Worm (Caenorhabditis elegans): Measurements from ENCODE around the gene M88.3.

Gene M88.3

DNA sequence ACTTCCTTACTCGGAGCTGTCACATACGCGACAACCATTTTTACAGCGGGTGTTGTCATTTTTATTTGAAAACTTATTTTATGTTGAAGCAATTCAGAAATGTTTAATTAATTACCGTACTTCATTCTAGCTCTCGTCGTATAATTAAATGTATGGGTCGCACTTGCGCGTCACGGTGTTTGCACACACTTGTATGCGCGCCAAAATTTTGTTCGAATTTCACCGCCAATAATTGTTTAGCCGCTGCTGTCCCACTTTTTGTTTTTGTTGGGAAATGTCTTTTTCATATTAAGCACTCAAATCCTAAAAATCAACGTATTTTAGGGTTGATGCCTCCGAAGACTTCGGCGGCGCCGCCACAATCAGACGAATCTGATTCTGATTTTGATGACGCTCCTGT, 42.3 kb upstream of the M88.3 start, which contains the start of the genes F35G12.7 and smc-4 (continued):
- TF ChIP-seq nhr-71 (tag; optimal IDR thresholded peaks at IDR 0.05) (peak; percentile 73), dpl-1 (GFP tag; optimal IDR thresholded peaks at IDR 0.05) (peak; percentile 86 to 91 (median 91)), fkh-4 (tag; optimal IDR thresholded peaks at IDR 0.05; ENCODE audit: borderline replicate concordance) (no peak), dsc-1 (tag; optimal IDR thresholded peaks at IDR 0.05) (peak; percentile 64), C16A3.4 (tag; optimal IDR thresholded peaks at IDR 0.05) (peak; percentile 70), pax-3 (tag; optimal IDR thresholded peaks at IDR 0.05) (no peak), lir-3 (tag; optimal IDR thresholded peaks at IDR 0.05; ENCODE audit: poor library complexity) (no peak), nhr-11 (tag; optimal IDR thresholded peaks at IDR 0.05) (no peak), vab-15 (tag; optimal IDR thresholded peaks at IDR 0.05) (peak; percentile 30), unc-30 (tag; optimal IDR thresholded peaks at IDR 0.05) (no peak), zag-1 (tag; optimal IDR thresholded peaks at IDR 0.05) (no peak), nhr-12 (tag; optimal IDR thresholded peaks at IDR 0.05) (no peak), fos-1 (tag; optimal IDR thresholded peaks at IDR 0.05) (no peak), nhr-84 (tag; optimal IDR thresholded peaks at IDR 0.05) (no peak), ceh-90 (tag; optimal IDR thresholded peaks at IDR 0.05) (no peak), nhr-237 (tag; optimal IDR thresholded peaks at IDR 0.05) (no peak), fkh-10 (GFP tag; optimal IDR thresholded peaks at IDR 0.05) (no peak), aly-2 (tag; optimal IDR thresholded peaks at IDR 0.05) (no peak), C04F5.9 (tag; optimal IDR thresholded peaks at IDR 0.05) (peak; percentile 48), unc-62 (GFP tag; optimal IDR thresholded peaks at IDR 0.05) (no peak), ces-1 (GFP tag; optimal IDR thresholded peaks at IDR 0.05) (no peak), fkh-8 (tag; optimal IDR thresholded peaks at IDR 0.05) (peak; percentile 26), egl-27 (tag; optimal IDR thresholded peaks at IDR 0.05) (no peak), C34B4.2 (tag; optimal IDR thresholded peaks at IDR 0.05) (no peak), hlh-4 (tag; optimal IDR thresholded peaks at IDR 0.05) (no peak), hlh-17 (GFP tag; optimal IDR thresholded peaks at IDR 0.05; ENCODE audit: borderline replicate concordance) (no peak), egl-13 (tag; optimal IDR thresholded peaks at IDR 0.05) (no peak), mdl-1 (tag; optimal IDR thresholded peaks at IDR 0.05) (peak in 1 of 2 experiments; percentile 33), lin-14 (GFP tag; optimal IDR thresholded peaks at IDR 0.05) (no peak), elt-3 (tag; optimal IDR thresholded peaks at IDR 0.05) (no peak), sup-37 (GFP tag; optimal IDR thresholded peaks at IDR 0.05) (no peak), unc-86 (tag; optimal IDR thresholded peaks at IDR 0.05) (peak; percentile 6), pag-3 (tag; optimal IDR thresholded peaks at IDR 0.05; ENCODE audit: borderline replicate concordance, insufficient read depth) (no peak), jun-1 (tag; optimal IDR thresholded peaks at IDR 0.05) (no peak), aha-1 (tag; optimal IDR thresholded peaks at IDR 0.05) (no peak), lsy-2 (tag; optimal IDR thresholded peaks at IDR 0.05) (peak; percentile 91 to 96), snpc-4 (tag; optimal IDR thresholded peaks at IDR 0.05) (peak; percentile 9), Y116A8C.19 (tag; optimal IDR thresholded peaks at IDR 0.05; ENCODE audit: borderline replicate concordance) (no peak), mab-9 (GFP tag; IDR thresholded peaks at IDR 0.05) (peak; percentile 41; the same call in 1 of the 2 replicates), tbx-2 (tag; optimal IDR thresholded peaks at IDR 0.05) (peak; percentile 58)

ce11 chrIII:4584068-4584566, 39.3 kb upstream of the M88.3 start, which contains the start of gene F35G12.5:
Gene F35G12.5 (plus strand): TSS chrIII:4584118.
- TF ChIP-seq Y116A8C.19 (tag; optimal IDR thresholded peaks at IDR 0.05; ENCODE audit: borderline replicate concordance) (no peak), unc-98 (GFP tag; IDR thresholded peaks at IDR 0.05) (no peak), lin-13 (GFP tag; optimal IDR thresholded peaks at IDR 0.05) (no peak), efl-1 (optimal IDR thresholded peaks at IDR 0.05) (no peak), efl-1 (GFP tag; optimal IDR thresholded peaks at IDR 0.05 in 1 of 2) (peak in 1 of 2 experiments; percentile 45), lsy-2 (tag; optimal IDR thresholded peaks at IDR 0.05) (peak in 1 of 2 experiments; percentile 6), nhr-77 (tag; optimal IDR thresholded peaks at IDR 0.05) (no peak), fos-1 (tag; optimal IDR thresholded peaks at IDR 0.05) (no peak)
